Worm (Caenorhabditis elegans): ENCODE data around the gene F28A10.1.

F28A10.1 gene

DNA sequence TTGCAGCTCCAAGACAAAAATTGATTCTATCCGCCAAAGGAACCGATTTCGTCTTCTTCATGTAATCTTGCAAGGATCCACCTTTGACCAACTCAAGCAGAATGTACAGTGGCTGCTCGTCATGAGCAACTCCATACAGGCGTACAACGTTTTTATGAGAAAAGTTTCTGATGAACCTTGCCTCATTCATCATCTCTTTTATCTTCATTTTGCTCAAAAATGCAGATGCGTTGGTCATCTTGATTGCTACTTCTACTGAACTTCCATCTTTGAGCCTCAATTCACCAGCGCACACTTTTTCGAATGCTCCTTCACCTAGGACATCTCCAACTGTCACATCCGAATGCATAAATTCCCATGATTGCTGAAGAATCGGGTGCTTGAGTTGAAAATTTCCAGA lies 28.7 kb upstream of the F28A10.1 start:
- no peak for TF ChIP-seq lin-39 (tag; optimal IDR thresholded peaks at IDR 0.05)
- no peak for TF ChIP-seq nhr-237 (tag; optimal IDR thresholded peaks at IDR 0.05)
- TF ChIP-seq nhr-25 (tag; optimal IDR thresholded peaks at IDR 0.05) = no peak
- TF ChIP-seq elt-1 (tag; optimal IDR thresholded peaks at IDR 0.05) = no peak
- TF ChIP-seq egl-27 (tag; optimal IDR thresholded peaks at IDR 0.05) = no peak
- TF ChIP-seq egl-5 (tag; optimal IDR thresholded peaks at IDR 0.05) = no peak
- TF ChIP-seq unc-39 (tag; optimal IDR thresholded peaks at IDR 0.05) = no peak
- TF ChIP-seq R02D3.7 (tag; optimal IDR thresholded peaks at IDR 0.05) = no peak
- TF ChIP-seq unc-62 (GFP tag; optimal IDR thresholded peaks at IDR 0.05) = no peak
- TF ChIP-seq nhr-67 (tag; optimal IDR thresholded peaks at IDR 0.05) = no peak
- no peak for TF ChIP-seq lin-15B (tag; optimal IDR thresholded peaks at IDR 0.05)
- TF ChIP-seq fos-1 (tag; optimal IDR thresholded peaks at IDR 0.05) = no peak
- TF ChIP-seq nhr-43 (tag; optimal IDR thresholded peaks at IDR 0.05; ENCODE audit: poor library complexity, severe bottlenecking) = no peak
- TF ChIP-seq snpc-4 (tag; optimal IDR thresholded peaks at IDR 0.05) = no peak
- TF ChIP-seq mdl-1 (tag; optimal IDR thresholded peaks at IDR 0.05) = no peak
- no peak for TF ChIP-seq lsy-12 (tag; optimal IDR thresholded peaks at IDR 0.05)
- no peak for TF ChIP-seq ztf-11 (tag; optimal IDR thresholded peaks at IDR 0.05)
- TF ChIP-seq hmg-11 (tag; optimal IDR thresholded peaks at IDR 0.05) = no peak
- no peak for TF ChIP-seq nhr-11 (tag; optimal IDR thresholded peaks at IDR 0.05)
- no peak for TF ChIP-seq nhr-77 (tag; optimal IDR thresholded peaks at IDR 0.05)

- TF ChIP-seq ZK546.5 (tag; optimal IDR thresholded peaks at IDR 0.05) (no peak), zag-1 (tag; optimal IDR thresholded peaks at IDR 0.05) (no peak), ceh-9 (tag; optimal IDR thresholded peaks at IDR 0.05) (no peak), nhr-77 (tag; optimal IDR thresholded peaks at IDR 0.05) (no peak), unc-62 (GFP tag; optimal IDR thresholded peaks at IDR 0.05) (no peak), ceh-28 (tag; optimal IDR thresholded peaks at IDR 0.05) (no peak), fkh-10 (GFP tag; optimal IDR thresholded peaks at IDR 0.05) (no peak), nhr-237 (tag; optimal IDR thresholded peaks at IDR 0.05) (no peak), tbx-2 (tag; optimal IDR thresholded peaks at IDR 0.05) (no peak), ceh-82 (tag; optimal IDR thresholded peaks at IDR 0.05) (no peak), nhr-28 (tag; optimal IDR thresholded peaks at IDR 0.05) (no peak), hmg-11 (tag; optimal IDR thresholded peaks at IDR 0.05) (no peak), lin-39 (tag; optimal IDR thresholded peaks at IDR 0.05) (no peak), ama-1 (optimal IDR thresholded peaks at IDR 0.05) (no peak), elt-3 (tag; optimal IDR thresholded peaks at IDR 0.05) (no peak), nhr-25 (tag; optimal IDR thresholded peaks at IDR 0.05) (no peak), nhr-43 (tag; optimal IDR thresholded peaks at IDR 0.05; ENCODE audit: poor library complexity, severe bottlenecking) (no peak)
Measured at ce11 chrII:797445-797844, 28.2 kb upstream of the F28A10.1 start.

DNA sequence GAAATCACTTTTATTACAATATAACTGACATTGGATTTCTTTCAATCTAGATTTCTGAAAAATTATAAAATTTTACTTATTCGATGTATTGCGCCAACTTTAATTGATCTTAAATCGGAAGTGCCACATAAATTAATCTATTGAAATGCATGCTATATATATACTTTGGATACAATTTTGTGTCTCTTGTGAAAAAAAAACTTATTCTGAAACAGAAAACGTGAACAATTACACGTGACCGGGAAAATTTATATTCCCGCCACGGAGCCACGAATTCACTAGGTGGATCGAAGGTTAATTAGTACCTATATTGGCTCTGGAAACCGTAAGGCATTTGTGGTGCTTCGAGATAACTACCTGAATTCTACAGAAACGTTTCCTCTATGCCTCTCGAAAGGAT lies 25.9 kb upstream of the F28A10.1 start, which contains the start of gene F46F5.14:
F46F5.14 (plus strand) TSS at position 301 of the 400 bp plus-strand sequence.
- TF ChIP-seq fkh-10 (GFP tag; optimal IDR thresholded peaks at IDR 0.05) (no peak), lin-39 (tag; optimal IDR thresholded peaks at IDR 0.05) (no peak), nhr-67 (tag; optimal IDR thresholded peaks at IDR 0.05) (no peak), nhr-76 (tag; optimal IDR thresholded peaks at IDR 0.05) (no peak), nhr-25 (tag; optimal IDR thresholded peaks at IDR 0.05) (no peak), jun-1 (tag; optimal IDR thresholded peaks at IDR 0.05) (no peak), nhr-23 (tag; optimal IDR thresholded peaks at IDR 0.05) (no peak), skn-1 (tag; optimal IDR thresholded peaks at IDR 0.05) (no peak), ceh-9 (tag; optimal IDR thresholded peaks at IDR 0.05) (no peak), pha-4 (tag; optimal IDR thresholded peaks at IDR 0.05) (no peak), pqm-1 (tag; optimal IDR thresholded peaks at IDR 0.05) (no peak), fos-1 (tag; optimal IDR thresholded peaks at IDR 0.05) (no peak), nfya-1 (tag; optimal IDR thresholded peaks at IDR 0.05; ENCODE audit: insufficient read depth) (no peak), nhr-11 (tag; optimal IDR thresholded peaks at IDR 0.05) (no peak), mml-1 (tag; optimal IDR thresholded peaks at IDR 0.05) (no peak), nhr-12 (tag; optimal IDR thresholded peaks at IDR 0.05) (no peak), unc-39 (tag; optimal IDR thresholded peaks at IDR 0.05) (no peak)

DNA sequence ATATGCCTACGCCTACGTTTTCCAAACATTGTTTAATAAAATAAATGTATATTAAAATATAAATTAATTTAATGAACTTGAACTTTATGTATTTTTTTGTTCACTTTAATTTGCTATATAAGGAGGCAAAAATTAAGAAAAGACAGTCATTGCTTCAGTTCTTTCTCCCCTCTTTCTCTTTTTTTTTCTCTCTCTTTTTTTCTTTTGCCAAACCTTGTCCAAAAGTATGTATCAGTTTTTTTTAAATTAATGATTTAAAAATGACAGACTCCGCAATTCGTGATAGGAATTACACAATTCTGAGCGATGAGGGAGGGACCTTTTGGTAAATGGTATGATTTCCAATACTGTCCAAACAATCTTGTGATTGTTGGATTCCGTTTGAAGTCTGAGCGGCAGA lies 22.6 kb upstream of the F28A10.1 start, which contains the start of gene F46F5.13:
F46F5.13 (plus strand) TSS at position 301 of the 400 bp plus-strand sequence.
- TF ChIP-seq daf-12 (tag; optimal IDR thresholded peaks at IDR 0.05) = no peak
- TF ChIP-seq nhr-25 (tag; optimal IDR thresholded peaks at IDR 0.05) = no peak
- no peak for TF ChIP-seq unc-62 (GFP tag; optimal IDR thresholded peaks at IDR 0.05)
- TF ChIP-seq ceh-28 (tag; optimal IDR thresholded peaks at IDR 0.05) = no peak
- TF ChIP-seq ceh-16 (tag; optimal IDR thresholded peaks at IDR 0.05) = no peak
- no peak for TF ChIP-seq nhr-11 (tag; optimal IDR thresholded peaks at IDR 0.05)
